Fruit fly (Drosophila melanogaster): Measurements from ENCODE around the gene PVRAP.

The PVRAP gene

DNA sequence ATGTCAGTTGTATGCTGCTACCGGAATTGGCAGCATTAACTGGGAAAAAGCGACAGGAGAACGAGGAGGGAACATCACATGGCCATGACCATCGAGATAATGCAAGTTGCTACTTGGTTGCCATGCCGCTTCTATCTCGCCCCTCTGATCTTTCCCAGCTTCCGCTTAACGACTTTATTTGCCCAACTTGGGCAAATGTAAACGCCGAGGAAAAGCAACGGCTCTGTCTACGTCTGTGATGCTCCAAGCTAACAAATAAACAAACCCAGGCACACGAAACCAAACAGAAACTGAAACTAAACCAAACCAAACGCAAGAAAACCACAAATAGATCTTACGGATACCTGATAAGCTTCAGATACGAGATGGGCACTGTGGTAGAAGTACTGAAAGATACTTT lies 4.8 kb upstream of the PVRAP start:
- TF ChIP-seq Dif (GFP tag; optimal IDR thresholded peaks at IDR 0.05; ENCODE audit: partially characterized antibody) (no peak), Abd-B (GFP tag; optimal IDR thresholded peaks at IDR 0.05) (no peak), CrebA (GFP tag; optimal IDR thresholded peaks at IDR 0.05; ENCODE audit: borderline replicate concordance) (no peak), CG9705 (GFP tag; optimal IDR thresholded peaks at IDR 0.05) (no peak), CG32264 (GFP tag; optimal IDR thresholded peaks at IDR 0.05) (no peak), Rel (GFP tag; optimal IDR thresholded peaks at IDR 0.05) (no peak), Rel (tag; optimal IDR thresholded peaks at IDR 0.05) (no peak), jim (GFP tag; optimal IDR thresholded peaks at IDR 0.05) (no peak), sage (GFP tag; optimal IDR thresholded peaks at IDR 0.05) (no peak), rgr (GFP tag; optimal IDR thresholded peaks at IDR 0.05) (no peak), dsf (GFP tag; optimal IDR thresholded peaks at IDR 0.05; ENCODE audit: borderline replicate concordance) (no peak), Mio (GFP tag; optimal IDR thresholded peaks at IDR 0.05) (no peak), Hr78 (GFP tag; optimal IDR thresholded peaks at IDR 0.05) (no peak)

- no peak for TF ChIP-seq Dif (GFP tag; optimal IDR thresholded peaks at IDR 0.05; ENCODE audit: partially characterized antibody)
- no peak for TF ChIP-seq woc (GFP tag; optimal IDR thresholded peaks at IDR 0.05)
- no peak for TF ChIP-seq h (GFP tag; optimal IDR thresholded peaks at IDR 0.05)
- no peak for TF ChIP-seq Hnf4 (GFP tag; optimal IDR thresholded peaks at IDR 0.05)
- TF ChIP-seq CrebA (GFP tag; optimal IDR thresholded peaks at IDR 0.05; ENCODE audit: borderline replicate concordance): no peak
- no peak for TF ChIP-seq jim (GFP tag; optimal IDR thresholded peaks at IDR 0.05)
- no peak for TF ChIP-seq Hr78 (GFP tag; optimal IDR thresholded peaks at IDR 0.05)
- TF ChIP-seq Dfd (GFP tag; optimal IDR thresholded peaks at IDR 0.05): no peak
- no peak for TF ChIP-seq Jra (GFP tag; optimal IDR thresholded peaks at IDR 0.05)
- TF ChIP-seq sv (GFP tag; optimal IDR thresholded peaks at IDR 0.05): no peak
- no peak for TF ChIP-seq Hr83 (GFP tag; optimal IDR thresholded peaks at IDR 0.05; ENCODE audit: poor library complexity, severe bottlenecking)
- no peak for TF ChIP-seq brk (GFP tag; optimal IDR thresholded peaks at IDR 0.05)
- no peak for TF ChIP-seq Myc (optimal IDR thresholded peaks at IDR 0.05)
These were observed 4.1 kb upstream of the PVRAP start for dm6 chr3L:5992916-5993315.

DNA sequence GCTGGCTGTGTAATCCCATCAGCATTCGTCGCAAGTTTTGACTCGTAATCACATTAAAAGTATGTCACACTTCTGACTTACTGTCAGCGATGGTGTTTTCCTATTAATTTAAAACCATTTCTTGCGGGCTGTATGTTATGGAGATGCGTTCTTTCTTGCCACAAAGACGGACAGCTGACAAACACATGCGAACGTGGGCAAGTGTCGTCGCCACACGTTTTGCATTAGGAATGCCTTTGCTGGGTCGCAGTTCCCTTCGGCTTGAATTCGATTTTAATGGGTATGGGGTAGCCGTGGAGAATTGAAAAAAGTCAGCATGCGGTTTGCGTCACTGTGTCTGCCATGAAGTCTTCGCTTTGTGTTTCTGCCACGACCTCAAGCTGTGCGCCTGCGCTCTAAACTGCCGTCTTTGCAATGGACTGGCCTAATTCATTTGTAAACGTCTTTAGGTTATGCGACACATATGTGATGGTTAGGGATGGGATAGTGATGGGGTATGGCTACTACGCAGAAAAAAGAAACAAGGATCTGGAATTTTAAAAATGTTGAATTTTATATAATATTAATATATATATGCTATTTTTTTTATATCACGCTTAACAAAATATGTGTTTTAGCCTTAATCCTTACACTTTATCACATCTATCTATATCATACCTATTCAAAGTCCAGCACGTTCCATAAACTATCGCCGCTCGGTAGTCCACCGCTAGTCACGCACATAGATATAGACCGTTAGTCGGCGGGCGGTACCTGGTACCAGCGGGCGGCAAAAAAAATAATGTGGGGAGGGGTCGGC lies 3.1 kb upstream of the PVRAP start:
- TF ChIP-seq CG9705 (GFP tag; optimal IDR thresholded peaks at IDR 0.05) (no peak), dsf (GFP tag; optimal IDR thresholded peaks at IDR 0.05; ENCODE audit: borderline replicate concordance) (no peak)

- TF ChIP-seq Mio (GFP tag; optimal IDR thresholded peaks at IDR 0.05) (no peak), pan (optimal IDR thresholded peaks at IDR 0.05) (no peak), lola (GFP tag; optimal IDR thresholded peaks at IDR 0.05) (no peak), ey (GFP tag; optimal IDR thresholded peaks at IDR 0.05) (no peak), Jra (GFP tag; optimal IDR thresholded peaks at IDR 0.05) (no peak), Hr83 (GFP tag; optimal IDR thresholded peaks at IDR 0.05; ENCODE audit: poor library complexity, severe bottlenecking) (no peak), OdsH (GFP tag; optimal IDR thresholded peaks at IDR 0.05) (no peak), br (GFP tag; optimal IDR thresholded peaks at IDR 0.05) (no peak), Vsx2 (GFP tag; optimal IDR thresholded peaks at IDR 0.05; ENCODE audit: partially characterized antibody) (no peak), Sp1 (GFP tag; optimal IDR thresholded peaks at IDR 0.05) (no peak)
These were observed 488 bp upstream of the PVRAP start for dm6 chr3L:5996520-5996919.

DNA sequence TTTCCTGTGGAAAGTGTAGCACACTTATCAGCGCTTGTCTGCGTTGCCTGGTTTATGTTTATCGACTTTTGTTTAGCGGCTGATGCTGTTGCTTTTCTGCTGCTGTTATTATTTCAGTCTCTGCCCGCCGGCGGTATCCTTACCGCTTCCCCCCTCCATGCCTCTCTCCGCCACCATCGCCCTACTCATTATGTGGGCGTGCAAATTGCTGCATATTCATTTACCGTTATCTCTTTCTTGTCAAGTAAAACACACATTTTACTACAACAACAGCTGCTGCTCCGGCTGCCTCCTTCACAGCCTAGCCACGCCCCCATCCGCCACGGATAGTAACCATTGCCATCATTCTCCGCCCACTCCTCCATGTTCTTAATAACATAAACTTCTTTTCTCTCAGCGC lies 2.9 kb downstream of the PVRAP start:
- no peak for TF ChIP-seq tai (GFP tag; optimal IDR thresholded peaks at IDR 0.05)
- TF ChIP-seq OdsH (GFP tag; optimal IDR thresholded peaks at IDR 0.05): no peak
- TF ChIP-seq CG9705 (GFP tag; optimal IDR thresholded peaks at IDR 0.05): no peak
- TF ChIP-seq br (GFP tag; optimal IDR thresholded peaks at IDR 0.05): no peak
- no peak for TF ChIP-seq HLH106 (tag; optimal IDR thresholded peaks at IDR 0.05)
- TF ChIP-seq Sp1 (GFP tag; optimal IDR thresholded peaks at IDR 0.05): no peak
- no peak for TF ChIP-seq sv (GFP tag; optimal IDR thresholded peaks at IDR 0.05)
- no peak for TF ChIP-seq usp (GFP tag; optimal IDR thresholded peaks at IDR 0.05)
- no peak for TF ChIP-seq ey (GFP tag; optimal IDR thresholded peaks at IDR 0.05)
- TF ChIP-seq Abd-B (GFP tag; optimal IDR thresholded peaks at IDR 0.05): no peak
- TF ChIP-seq dsf (GFP tag; optimal IDR thresholded peaks at IDR 0.05; ENCODE audit: borderline replicate concordance): no peak
- no peak for TF ChIP-seq fru (GFP tag; optimal IDR thresholded peaks at IDR 0.05)
- TF ChIP-seq brk (GFP tag; optimal IDR thresholded peaks at IDR 0.05): no peak
- TF ChIP-seq Myc (optimal IDR thresholded peaks at IDR 0.05): no peak
- TF ChIP-seq Mio (GFP tag; optimal IDR thresholded peaks at IDR 0.05): no peak
